Worm (Caenorhabditis elegans): ENCODE results near the gene prk-1.
A peak's percentile ranks its signal among the peaks of the same experiment; 100 is the strongest.

The prk-1 gene

DNA sequence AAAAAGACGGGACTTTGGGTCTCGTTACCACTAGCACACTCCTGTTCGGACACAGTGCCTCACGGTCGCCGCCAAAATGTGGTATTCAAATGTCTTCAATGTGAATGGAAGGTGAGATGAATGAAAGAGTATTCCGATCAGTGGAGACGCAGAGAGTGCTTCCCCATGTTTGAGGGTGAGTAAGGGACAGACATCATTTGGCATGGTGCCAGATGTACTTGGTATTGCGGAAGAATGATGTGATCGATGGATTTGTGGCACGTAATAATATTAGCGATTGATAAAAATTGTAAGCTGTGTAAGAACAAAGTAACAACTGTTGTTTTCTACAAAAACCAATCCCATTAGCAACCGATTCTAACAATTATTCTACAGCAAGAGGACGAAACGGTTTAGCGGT is 42.1 kb downstream of the prk-1 start:
- TF ChIP-seq lsy-2 (tag; optimal IDR thresholded peaks at IDR 0.05) (no peak), fos-1 (tag; optimal IDR thresholded peaks at IDR 0.05) (peak; percentile 3)

DNA sequence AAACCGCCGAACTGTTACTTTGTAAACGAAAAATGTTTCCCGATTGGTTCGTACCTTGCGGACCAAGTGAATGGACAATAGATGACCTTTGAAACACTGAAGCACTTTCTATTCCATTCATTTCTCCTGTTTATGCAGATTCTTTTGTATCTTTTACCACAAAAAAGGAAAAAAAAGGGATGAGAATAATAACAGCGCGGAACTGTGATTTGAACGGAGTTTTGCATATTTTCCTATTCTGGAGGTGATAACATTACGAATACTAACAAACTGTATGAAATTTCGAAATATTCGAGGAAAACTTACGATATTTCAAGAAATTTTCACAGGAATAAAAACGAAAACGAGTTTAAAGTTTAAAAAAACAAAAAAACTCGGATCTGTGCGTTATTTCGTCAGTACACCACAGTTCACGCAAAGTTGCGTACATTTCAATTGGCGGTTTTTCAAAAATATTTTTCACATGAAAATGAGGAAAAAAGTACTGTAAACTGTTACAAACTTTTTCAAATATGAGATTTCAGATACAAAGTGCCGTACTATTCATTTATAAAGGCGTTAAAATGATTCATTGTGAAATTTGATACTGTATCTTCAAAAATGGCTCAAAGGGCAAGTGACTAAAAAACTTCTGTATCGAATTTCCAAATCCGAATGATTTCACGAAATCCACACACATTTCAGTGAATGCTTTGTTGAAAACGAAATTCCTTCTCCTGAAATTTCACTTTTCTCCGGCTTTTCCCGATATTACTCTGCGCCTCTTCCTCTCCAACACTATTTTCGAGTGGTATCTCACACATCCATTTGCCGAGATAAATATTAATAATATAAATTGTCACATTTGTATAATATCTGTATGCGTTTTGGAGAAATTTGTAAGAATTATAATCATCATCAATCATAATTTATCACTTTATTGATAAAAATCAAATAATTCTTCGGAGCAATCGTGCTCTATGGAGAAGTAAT is 44.6 kb downstream of the prk-1 start:
- no peak for TF ChIP-seq zag-1 (tag; optimal IDR thresholded peaks at IDR 0.05)

DNA sequence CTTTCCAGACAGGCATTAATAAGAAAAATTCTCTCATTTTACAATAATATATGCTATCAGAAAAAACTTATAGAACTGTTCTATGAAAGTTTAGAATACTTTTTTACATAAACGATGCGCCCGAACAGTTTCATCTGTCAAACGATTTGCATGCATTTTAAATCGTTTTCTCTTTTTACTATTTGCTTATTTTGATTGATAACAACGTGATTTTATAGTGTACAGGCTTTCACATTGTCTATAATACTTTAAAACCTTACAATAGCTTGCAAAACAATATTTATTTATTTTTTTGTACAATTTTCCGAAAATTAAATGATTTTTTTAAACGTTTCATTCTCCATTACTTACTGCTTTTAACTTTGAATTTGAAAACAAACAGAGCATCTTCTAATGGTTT is 55.7 kb downstream of the prk-1 start, which contains the start of gene R01H2.7:
Gene R01H2.7, minus strand, starts transcription at position 101 of the 400 bp plus-strand sequence.
- TF ChIP-seq crh-2 (tag; optimal IDR thresholded peaks at IDR 0.05) (no peak), peb-1 (tag; optimal IDR thresholded peaks at IDR 0.05) (no peak), lin-13 (GFP tag; optimal IDR thresholded peaks at IDR 0.05) (no peak), skn-1 (tag; optimal IDR thresholded peaks at IDR 0.05) (no peak), lin-11 (tag; optimal IDR thresholded peaks at IDR 0.05) (no peak), fos-1 (tag; optimal IDR thresholded peaks at IDR 0.05) (no peak), ztf-1 (GFP tag; conservative IDR thresholded peaks at IDR 0.05) (no peak), ama-1 (optimal IDR thresholded peaks at IDR 0.05) (no peak), nhr-25 (tag; optimal IDR thresholded peaks at IDR 0.05) (no peak), egl-27 (tag; optimal IDR thresholded peaks at IDR 0.05) (no peak), nhr-129 (tag; optimal IDR thresholded peaks at IDR 0.05) (no peak), zag-1 (tag; optimal IDR thresholded peaks at IDR 0.05) (no peak), ceh-16 (tag; optimal IDR thresholded peaks at IDR 0.05) (no peak), alr-1 (tag; optimal IDR thresholded peaks at IDR 0.05) (no peak), blmp-1 (tag; optimal IDR thresholded peaks at IDR 0.05; ENCODE audit: insufficient read depth) (no peak), unc-39 (tag; optimal IDR thresholded peaks at IDR 0.05) (no peak)
